Fruit fly (Drosophila melanogaster) whole organism, embryonic: ENCODE data around the gene CG6441.

ENCODE experiments used
- ATbp ChIP-seq: fragments of 200-800 bp; sonication (Bioruptor generic); optimal IDR thresholded peaks from 2 replicates; lab custom pipeline; 2017; ENCODE audit warnings: missing biosample characterization, mild to moderate bottlenecking, missing genetic modification characterization, missing genetic modification reagents
- Atf-2 ChIP-seq: fragments of 200-800 bp; sonication (Bioruptor generic); optimal IDR thresholded peaks from 2 replicates; lab custom pipeline; 2016; ENCODE audit warnings: missing biosample characterization, missing genetic modification characterization
- CG10565 ChIP-seq: fragments of 200-800 bp; sonication (Bioruptor generic); optimal IDR thresholded peaks from 3 replicates; lab custom pipeline; 2016; ENCODE audit warnings: missing biosample characterization, mild to moderate bottlenecking, missing genetic modification characterization
- CG12659 ChIP-seq: fragments of 200-800 bp; sonication (Bioruptor generic); optimal IDR thresholded peaks from 3 replicates; lab custom pipeline; 2017; ENCODE audit warnings: mild to moderate bottlenecking, missing biosample characterization, missing genetic modification reagents, missing genetic modification characterization
- CG12744 ChIP-seq: fragments of 200-800 bp; sonication (Bioruptor generic); optimal IDR thresholded peaks from 2 replicates; lab custom pipeline; 2016; ENCODE audit warnings: missing biosample characterization, missing genetic modification characterization
- CG13296 ChIP-seq: fragments of 200-800 bp; sonication (Bioruptor generic); optimal IDR thresholded peaks from 3 replicates; lab custom pipeline; 2018; ENCODE audit warnings: missing biosample characterization, mild to moderate bottlenecking, missing genetic modification characterization
- CG15073 ChIP-seq: fragments of 200-800 bp; sonication (Bioruptor generic); optimal IDR thresholded peaks from 2 replicates; lab custom pipeline; 2016; ENCODE audit warnings: missing biosample characterization, missing genetic modification characterization
- CG15514 ChIP-seq: fragments of 200-800 bp; sonication (Bioruptor generic); optimal IDR thresholded peaks from 3 replicates; lab custom pipeline; 2017; ENCODE audit warnings: missing biosample characterization, missing genetic modification characterization, mild to moderate bottlenecking, moderate library complexity, missing genetic modification reagents
- CG17186 ChIP-seq: fragments of 200-800 bp; sonication (Bioruptor generic); optimal IDR thresholded peaks from 3 replicates; lab custom pipeline; 2017; ENCODE audit warnings: missing biosample characterization, missing genetic modification reagents, missing genetic modification characterization
- CG2875 ChIP-seq: fragments of 200-800 bp; sonication (Bioruptor generic); optimal IDR thresholded peaks from 2 replicates; lab custom pipeline; 2017; ENCODE audit warnings: missing biosample characterization, mild to moderate bottlenecking, missing genetic modification characterization, missing genetic modification reagents
- CG4424 ChIP-seq: fragments of 200-800 bp; sonication (Bioruptor generic); optimal IDR thresholded peaks from 3 replicates; lab custom pipeline; 2016; ENCODE audit warnings: missing biosample characterization, missing genetic modification characterization
- CG6175 ChIP-seq: fragments of 200-800 bp; sonication (Bioruptor generic); IDR thresholded peaks from 3 replicates; pipeline ENCODE4 v1.3.6; 2022; ENCODE audit warnings: missing biosample characterization, missing genetic modification characterization
- CG6272 ChIP-seq: fragments of 200-800 bp; sonication (Bioruptor generic); IDR thresholded peaks from 2 replicates; pipeline ENCODE4 v1.3.6; 2022; ENCODE audit warnings: missing biosample characterization, missing genetic modification characterization
- CG6683 ChIP-seq: fragments of 200-800 bp; sonication (Bioruptor generic); optimal IDR thresholded peaks from 2 replicates; lab custom pipeline; 2017; ENCODE audit warnings: missing biosample characterization, mild to moderate bottlenecking, missing genetic modification characterization, missing genetic modification reagents
- CG7357 ChIP-seq: fragments of 200-800 bp; sonication (Bioruptor generic); IDR thresholded peaks from 3 replicates; pipeline ENCODE4 v1.3.6; 2022; ENCODE audit warnings: missing biosample characterization, missing genetic modification characterization
- CG7839 ChIP-seq: fragments of 200-800 bp; sonication (Bioruptor generic); optimal IDR thresholded peaks from 3 replicates; lab custom pipeline; 2018; ENCODE audit warnings: missing biosample characterization, mild to moderate bottlenecking, missing genetic modification characterization, moderate library complexity
- CTCF ChIP-seq: fragments of 200-800 bp; sonication (Bioruptor generic); optimal IDR thresholded peaks from 2 replicates; lab custom pipeline; 2017; ENCODE audit warnings: missing biosample characterization, mild to moderate bottlenecking, missing genetic modification characterization, moderate library complexity
- CoRest ChIP-seq: fragments of 200-800 bp; sonication (Bioruptor generic); optimal IDR thresholded peaks from 3 replicates; lab custom pipeline; 2018; ENCODE audit warnings: missing biosample characterization, mild to moderate bottlenecking, missing genetic modification characterization, moderate library complexity
- E2f2 ChIP-seq: fragments of 200-800 bp; sonication (Bioruptor generic); IDR thresholded peaks from 2 replicates; pipeline ENCODE4 v1.3.6; 2022; ENCODE audit warnings: missing biosample characterization, missing genetic modification characterization
- Hr78 ChIP-seq, 2 experiments: fragments of 200-800 bp in 1 of 2; fragments of >200 bp in 1 of 2; sonication (Bioruptor generic) in 1 of 2; optimal IDR thresholded peaks; 2 replicates each; lab custom pipeline; 2017 to 2019; ENCODE audit warnings: missing biosample characterization in 2 of 2, missing genetic modification characterization in 2 of 2, mild to moderate bottlenecking in 1 of 2, moderate library complexity in 1 of 2
- Lim3 ChIP-seq: fragments of 200-800 bp; sonication (Bioruptor generic); IDR thresholded peaks from 2 replicates; pipeline ENCODE4 v1.3.6; 2022; ENCODE audit warnings: missing biosample characterization, missing genetic modification characterization
- NC2α ChIP-seq: fragments of 200-800 bp; sonication (Bioruptor generic); optimal IDR thresholded peaks from 2 replicates; lab custom pipeline; 2016; ENCODE audit warnings: missing biosample characterization, missing genetic modification characterization
- Pdp1 ChIP-seq, 2 experiments: fragments of 200-800 bp; sonication (Bioruptor generic); optimal IDR thresholded peaks; 3 replicates each; lab custom pipeline; 2016; ENCODE audit warnings: missing biosample characterization in 2 of 2, missing genetic modification characterization in 2 of 2, mild to moderate bottlenecking in 1 of 2, moderate library complexity in 1 of 2
- Sin3A ChIP-seq: fragments of >200 bp; optimal IDR thresholded peaks from 2 replicates; lab custom pipeline; 2018
- Xbp1 ChIP-seq: fragments of 200-800 bp; sonication (Bioruptor generic); optimal IDR thresholded peaks from 3 replicates; lab custom pipeline; 2016; ENCODE audit warnings: missing biosample characterization, mild to moderate bottlenecking, missing genetic modification characterization
- Xrp1 ChIP-seq: fragments of 200-800 bp; sonication (Bioruptor generic); IDR thresholded peaks from 2 replicates; pipeline ENCODE4 v1.3.6; 2022; ENCODE audit warnings: missing biosample characterization, missing genetic modification characterization
- ap ChIP-seq: fragments of 200-800 bp; sonication (Bioruptor generic); IDR thresholded peaks from 2 replicates; pipeline ENCODE4 v1.3.6; 2022; ENCODE audit warnings: missing biosample characterization, missing genetic modification characterization
- btn ChIP-seq: fragments of 200-800 bp; sonication (Bioruptor generic); optimal IDR thresholded peaks from 2 replicates; lab custom pipeline; 2016; ENCODE audit warnings: missing biosample characterization, missing genetic modification characterization
- chif ChIP-seq, 2 experiments: fragments of 200-800 bp; sonication (Bioruptor generic); optimal IDR thresholded peaks; 3 replicates each; lab custom pipeline; 2016; ENCODE audit warnings: missing biosample characterization in 2 of 2, missing genetic modification characterization in 2 of 2
- chinmo ChIP-seq: fragments of 200-800 bp; sonication (Bioruptor generic); IDR thresholded peaks from 4 replicates; pipeline ENCODE4 v1.3.6; 2022; ENCODE audit warnings: missing biosample characterization, missing genetic modification characterization; ENCODE audit not compliant: partially characterized antibody
- crp ChIP-seq, 2 experiments: fragments of 200-800 bp; sonication (Bioruptor generic); optimal IDR thresholded peaks; 2 replicates in 1 of 2; 3 replicates in 1 of 2; lab custom pipeline; 2017; ENCODE audit warnings: missing biosample characterization in 2 of 2, missing genetic modification characterization in 2 of 2, mild to moderate bottlenecking in 1 of 2, moderate library complexity in 1 of 2
- disco-r ChIP-seq: fragments of 200-800 bp; sonication (Bioruptor generic); optimal IDR thresholded peaks from 2 replicates; lab custom pipeline; 2016; ENCODE audit warnings: missing biosample characterization, missing genetic modification characterization
- dmrt99B ChIP-seq: fragments of 200-800 bp; sonication (Bioruptor generic); optimal IDR thresholded peaks from 2 replicates; lab custom pipeline; 2018; ENCODE audit warnings: missing biosample characterization, mild to moderate bottlenecking, missing genetic modification characterization, moderate library complexity
- dpn ChIP-seq, 2 experiments: fragments of 200-800 bp; sonication (Bioruptor generic); optimal IDR thresholded peaks; 3 replicates each; lab custom pipeline; 2016; ENCODE audit warnings: missing biosample characterization in 2 of 2, missing genetic modification characterization in 2 of 2
- dysf ChIP-seq: fragments of 200-800 bp; sonication (Bioruptor generic); IDR thresholded peaks from 3 replicates; pipeline ENCODE4 v1.3.6; 2022; ENCODE audit warnings: missing biosample characterization, missing genetic modification characterization
- fd3F ChIP-seq: fragments of 200-800 bp; sonication (Bioruptor generic); optimal IDR thresholded peaks from 2 replicates; lab custom pipeline; 2018; ENCODE audit warnings: missing biosample characterization, mild to moderate bottlenecking, missing genetic modification characterization, moderate library complexity
- gfzf ChIP-seq: fragments of 200-800 bp; sonication (Bioruptor generic); optimal IDR thresholded peaks from 2 replicates; lab custom pipeline; 2016; ENCODE audit warnings: missing biosample characterization, mild to moderate bottlenecking, missing genetic modification characterization, moderate library complexity
- jigr1 ChIP-seq: fragments of 200-800 bp; sonication (Bioruptor generic); IDR thresholded peaks from 3 replicates; pipeline ENCODE4 v1.3.6; 2022; ENCODE audit warnings: missing biosample characterization, missing genetic modification characterization
- jing ChIP-seq: fragments of 200-800 bp; sonication (Bioruptor generic); optimal IDR thresholded peaks from 2 replicates; lab custom pipeline; 2018; ENCODE audit warnings: missing biosample characterization, mild to moderate bottlenecking, missing genetic modification characterization
- kah ChIP-seq: fragments of 200-800 bp; sonication (Bioruptor generic); optimal IDR thresholded peaks from 2 replicates; lab custom pipeline; 2018; ENCODE audit warnings: missing biosample characterization, mild to moderate bottlenecking, missing genetic modification characterization
- onecut ChIP-seq: fragments of 200-800 bp; sonication (Bioruptor generic); IDR thresholded peaks from 2 replicates; pipeline ENCODE4 v1.3.6; 2022; ENCODE audit warnings: missing biosample characterization, missing genetic modification characterization
- pfk ChIP-seq: fragments of 200-800 bp; sonication (Bioruptor generic); optimal IDR thresholded peaks from 2 replicates; lab custom pipeline; 2018; ENCODE audit warnings: missing biosample characterization, mild to moderate bottlenecking, missing genetic modification characterization, moderate library complexity
- pho ChIP-seq: fragments of 200-800 bp; sonication (Bioruptor generic); optimal IDR thresholded peaks from 2 replicates; lab custom pipeline; 2016; ENCODE audit warnings: missing biosample characterization, missing genetic modification characterization
- salm ChIP-seq: fragments of 200-800 bp; sonication (Bioruptor generic); optimal IDR thresholded peaks from 2 replicates; lab custom pipeline; 2018; ENCODE audit warnings: missing biosample characterization, mild to moderate bottlenecking, missing genetic modification characterization
- sob ChIP-seq: fragments of 200-800 bp; sonication (Bioruptor generic); IDR thresholded peaks from 2 replicates; pipeline ENCODE4 v1.3.6; 2022; ENCODE audit warnings: missing biosample characterization, missing genetic modification characterization
- stc ChIP-seq: fragments of 200-800 bp; sonication (Bioruptor generic); IDR thresholded peaks from 2 replicates; pipeline ENCODE4 v1.3.6; 2022; ENCODE audit warnings: missing biosample characterization, missing genetic modification characterization
- ttk ChIP-seq: fragments of 200-800 bp; sonication (Bioruptor generic); IDR thresholded peaks from 2 replicates; pipeline ENCODE4 v2.1.2; 2022; ENCODE audit warnings: missing biosample characterization, missing genetic modification characterization
- wek ChIP-seq: fragments of 200-800 bp; sonication (Bioruptor generic); optimal IDR thresholded peaks from 3 replicates; lab custom pipeline; 2018; ENCODE audit warnings: missing biosample characterization, mild to moderate bottlenecking, missing genetic modification characterization, moderate library complexity
- zfh1 ChIP-seq: fragments of 200-800 bp; sonication (Bioruptor generic); IDR thresholded peaks from 3 replicates; pipeline ENCODE4 v1.3.6; 2022; ENCODE audit warnings: missing biosample characterization, missing genetic modification characterization

The CG6441 gene

DNA sequence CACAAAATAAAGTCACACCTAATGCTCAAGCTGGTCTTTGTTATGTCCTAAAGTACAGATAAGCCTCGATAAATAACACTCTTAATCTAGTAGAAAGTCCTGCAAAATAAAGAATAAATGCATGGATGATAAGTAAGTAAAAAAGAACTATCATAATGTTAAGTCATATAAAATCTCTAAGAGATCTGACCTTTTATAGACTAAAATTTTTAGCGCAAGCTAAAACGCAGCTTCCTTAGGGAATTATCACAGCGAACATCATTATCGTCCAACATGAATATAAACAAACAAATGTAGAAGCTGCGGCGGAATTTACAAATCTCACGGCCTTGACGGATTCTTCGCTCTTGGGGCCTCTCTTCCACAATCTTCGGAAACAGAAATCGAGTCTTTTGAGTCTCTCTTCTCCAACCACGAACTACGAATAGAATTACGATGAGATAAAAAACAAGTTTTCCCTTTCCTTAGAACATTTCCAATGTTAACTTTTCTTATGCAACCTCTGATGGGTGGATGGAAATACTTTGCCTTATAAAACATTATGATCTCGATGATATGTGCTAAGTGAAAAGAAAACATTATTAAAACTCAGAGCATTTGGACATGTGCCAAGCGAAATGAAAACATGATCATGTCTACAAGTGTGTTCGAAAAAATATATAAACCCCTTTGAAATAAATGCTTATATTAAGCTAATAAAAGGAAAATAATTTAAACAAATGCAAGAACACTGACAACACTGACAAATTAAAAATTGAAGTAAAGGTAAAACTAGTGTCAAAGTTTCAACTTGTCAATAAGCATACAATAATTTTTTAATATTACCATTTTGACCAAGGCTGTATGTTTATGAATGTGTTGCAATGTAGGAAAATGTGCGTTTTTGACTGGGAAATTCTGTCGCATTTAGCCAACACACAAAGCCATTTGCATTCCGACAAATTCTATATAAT lies 20.1 kb downstream of the CG6441 start (continued):
- TF ChIP-seq dmrt99B (tag; lab: Kevin White, UChicago) (peak; percentile 61), fd3F (peak; percentile 24), sob (GFP tag; lab: Robert Waterston, UW) (peak; percentile 77), Sin3A (no peak), crp (GFP tag; optimal IDR thresholded peaks at IDR 0.05; lab: Kevin White, UChicago) (no peak), Lim3 (GFP tag; lab: Robert Waterston, UW) (no peak), CG13296 (no peak), Pdp1 (GFP tag; optimal IDR thresholded peaks at IDR 0.05; lab: Kevin White, UChicago) (peak in 1 of 2 experiments; percentile 96), chinmo (GFP tag; lab: Robert Waterston, UW) (no peak), CG12659 (GFP tag; lab: Kevin White, UChicago) (peak; percentile 42), Hr78 (GFP tag; optimal IDR thresholded peaks at IDR 0.05; lab: Kevin White, UChicago) (no peak), NC2α (GFP tag; lab: Kevin White, UChicago) (no peak), ttk (no peak), jigr1 (GFP tag; lab: Robert Waterston, UW) (no peak), CG10565 (GFP tag; lab: Kevin White, UChicago) (no peak), CoRest (peak; percentile 58), CG4424 (GFP tag; lab: Kevin White, UChicago) (peak; percentile 20), disco-r (GFP tag; lab: Kevin White, UChicago) (peak; percentile 17), gfzf (GFP tag; lab: Kevin White, UChicago) (no peak), Xbp1 (GFP tag; lab: Kevin White, UChicago) (peak; percentile 53), Xrp1 (GFP tag; lab: Robert Waterston, UW) (peak; percentile 14; the same call in 1 of the 2 replicates), kah (GFP tag; lab: Kevin White, UChicago) (no peak), CG7839 (peak; percentile 50), CG12744 (GFP tag; lab: Kevin White, UChicago) (no peak), salm (tag; lab: Kevin White, UChicago) (no peak), btn (GFP tag; lab: Kevin White, UChicago) (no peak), E2f2 (peak; percentile 46; the same call in 1 of the 2 replicates), onecut (GFP tag; lab: Robert Waterston, UW) (peak; percentile 40), CG2875 (no peak), ap (0 out of 2 replicates have a peak, but pooled peaks have one; percentile 15), CG15073 (GFP tag; lab: Kevin White, UChicago) (no peak), Atf-2 (GFP tag; lab: Kevin White, UChicago) (no peak), CTCF (GFP tag; lab: Kevin White, UChicago) (no peak), pfk (GFP tag; lab: Kevin White, UChicago) (no peak), dpn (GFP tag; optimal IDR thresholded peaks at IDR 0.05; lab: Kevin White, UChicago) (peak in 1 of 2 experiments; percentile 45), CG6175 (GFP tag; lab: Robert Waterston, UW) (no peak), chif (GFP tag; optimal IDR thresholded peaks at IDR 0.05; lab: Kevin White, UChicago) (no peak), CG17186 (no peak), jing (GFP tag; lab: Kevin White, UChicago) (no peak), ATbp (GFP tag; lab: Kevin White, UChicago) (no peak), CG6683 (GFP tag; lab: Kevin White, UChicago) (no peak), dysf (peak; percentile 79), zfh1 (no peak), stc (GFP tag; lab: Robert Waterston, UW) (no peak), pho (GFP tag; lab: Kevin White, UChicago) (peak; percentile 65), wek (no peak), CG7357 (GFP tag; lab: Robert Waterston, UW) (no peak), CG6272 (GFP tag; lab: Robert Waterston, UW) (no peak), CG15514 (GFP tag; lab: Kevin White, UChicago) (no peak)
